Worm (Caenorhabditis elegans) whole organism, L4/young adult: Measurements from ENCODE around the gene nas-24.

Experiments
- W03F9.2 ChIP-seq: fragments of 150-350 bp; optimal IDR thresholded peaks from 2 replicates; lab custom pipeline; 2014; ENCODE audit warnings: missing biosample characterization, missing genetic modification characterization
- dao-5 ChIP-seq: sonication (generic microtip); optimal IDR thresholded peaks from 2 replicates; lab custom pipeline; 2016; ENCODE audit warnings: missing genotype, missing genetic modification characterization, moderate library complexity, missing compliant biosample characterization
- him-1 ChIP-seq: sonication (generic microtip); optimal IDR thresholded peaks from 2 replicates; lab custom pipeline; 2016; ENCODE audit warnings: missing genotype, missing genetic modification reagents, missing genetic modification characterization, missing compliant biosample characterization

The nas-24 gene

DNA sequence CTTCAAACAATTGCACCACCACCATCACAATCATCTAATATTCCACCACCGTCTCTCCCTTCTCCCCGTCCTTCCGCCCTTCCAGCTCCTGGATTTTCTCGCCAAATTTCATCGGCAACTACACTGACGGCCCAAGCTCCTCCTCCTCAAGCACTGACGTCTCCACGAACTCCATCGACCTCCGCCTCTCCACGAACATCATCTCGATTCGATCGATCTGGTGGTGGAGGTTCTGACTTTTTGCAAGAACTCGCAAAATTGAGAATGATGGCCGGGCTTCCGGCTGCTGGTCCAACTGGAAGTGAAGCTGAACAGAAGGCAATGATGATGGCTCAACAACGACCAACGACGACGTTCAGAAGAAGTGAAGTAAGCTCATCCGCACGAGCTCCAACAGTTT lies 24.9 kb downstream of the nas-24 start:
- TF ChIP-seq W03F9.2 (tag; lab: Kevin White, UChicago) (no peak), him-1 (tag; lab: Kevin White, UChicago) (no peak), dao-5 (no peak)

DNA sequence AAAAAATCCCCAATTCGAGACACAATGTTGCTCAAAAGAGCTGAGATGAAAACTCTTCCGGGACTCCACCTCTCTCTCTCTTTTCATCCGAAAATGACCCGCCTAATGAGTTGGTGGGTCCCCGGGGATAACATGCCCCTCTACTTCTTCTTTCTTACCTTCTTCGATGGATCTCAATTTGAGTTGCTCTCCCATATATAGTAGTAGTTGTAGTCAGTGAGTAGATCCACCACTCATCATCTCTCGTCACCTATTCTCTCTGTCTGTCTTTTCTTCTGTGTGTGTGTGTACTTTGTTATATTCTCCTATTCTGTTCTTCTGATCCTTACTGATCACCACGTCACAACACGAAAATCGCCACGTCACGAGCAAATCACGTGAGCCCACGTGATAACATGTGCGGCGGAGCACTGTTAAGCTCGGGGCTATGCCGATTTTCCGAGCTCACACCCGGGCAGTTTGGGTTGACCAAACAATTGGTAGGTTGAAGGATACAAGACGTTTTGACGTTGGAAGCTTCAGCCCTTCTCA lies 27.1 kb downstream of the nas-24 start, which contains the start of gene twk-32:
Gene twk-32, plus strand, starts transcription at position 396 of the 531 bp plus-strand sequence.
- TF ChIP-seq dao-5 (no peak), him-1 (tag; lab: Kevin White, UChicago) (no peak), W03F9.2 (tag; lab: Kevin White, UChicago) (no peak)

DNA sequence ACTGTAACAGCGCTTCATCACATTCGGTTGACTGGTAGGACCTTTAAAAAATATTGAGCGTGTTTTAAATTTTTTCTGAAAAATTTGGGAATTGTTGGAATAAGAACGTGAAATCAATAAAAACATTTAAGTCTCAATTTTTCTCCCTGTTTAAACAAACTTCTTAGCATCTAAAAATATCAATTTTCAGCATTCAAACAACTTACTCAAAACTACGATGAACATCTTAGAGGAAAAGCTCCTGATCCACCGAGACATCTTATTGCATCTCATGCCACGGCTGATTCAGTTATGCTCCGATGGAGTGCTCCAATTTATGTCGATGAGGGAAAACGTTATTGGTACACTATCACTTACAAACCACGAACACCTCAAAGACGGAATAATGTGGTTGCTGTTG lies 30.0 kb downstream of the nas-24 start:
- TF ChIP-seq dao-5 (no peak), him-1 (tag; lab: Kevin White, UChicago) (no peak), W03F9.2 (tag; lab: Kevin White, UChicago) (no peak)

DNA sequence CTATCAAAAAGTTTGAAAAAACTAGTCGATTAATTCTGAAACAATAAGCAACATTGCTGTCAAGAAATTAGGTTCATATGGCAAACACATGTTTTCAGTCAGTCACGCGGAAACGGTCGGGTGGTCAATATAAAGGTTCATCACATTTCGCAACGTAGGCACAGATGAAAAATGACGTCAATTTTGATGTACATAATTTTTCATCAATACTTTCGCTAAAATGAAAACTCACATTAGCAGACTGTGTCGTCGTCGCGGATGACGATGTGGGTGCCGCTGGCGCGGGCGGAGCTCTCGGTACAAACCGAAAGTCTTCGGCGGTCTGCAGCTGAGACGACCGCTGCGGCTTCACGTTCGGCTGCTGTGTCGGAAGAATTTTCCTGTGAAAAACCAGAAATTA lies 34.7 kb downstream of the nas-24 start, which contains the start of gene swan-2:
Gene swan-2, minus strand, starts transcription at position 380 of the 400 bp plus-strand sequence.
- TF ChIP-seq W03F9.2 (tag; lab: Kevin White, UChicago): no peak
- TF ChIP-seq him-1 (tag; lab: Kevin White, UChicago): no peak
- TF ChIP-seq dao-5: no peak

DNA sequence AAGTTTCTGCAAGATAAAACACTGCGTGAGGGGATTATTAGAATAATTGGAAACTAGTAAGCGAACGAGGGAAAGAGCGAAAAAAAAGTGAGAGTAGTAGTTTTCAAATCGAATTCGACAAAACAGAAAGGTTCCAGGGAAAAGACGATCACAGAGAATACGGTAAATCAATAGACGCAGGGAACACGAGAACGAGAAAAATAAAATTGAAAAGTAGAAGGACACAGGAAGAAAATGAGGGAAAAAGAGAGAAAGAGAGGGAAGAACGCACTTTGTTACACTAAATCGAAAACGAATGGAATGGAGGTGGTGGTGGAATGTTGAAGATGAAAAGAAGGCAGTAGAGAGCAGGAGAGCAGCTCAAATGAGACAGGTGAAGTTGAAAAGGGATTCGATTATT lies 38.0 kb downstream of the nas-24 start, which contains the start of gene swan-1:
Gene swan-1, minus strand, starts transcription at position 6 of the 400 bp plus-strand sequence.
- TF ChIP-seq him-1 (tag; lab: Kevin White, UChicago) (no peak), dao-5 (no peak), W03F9.2 (tag; lab: Kevin White, UChicago) (no peak)

DNA sequence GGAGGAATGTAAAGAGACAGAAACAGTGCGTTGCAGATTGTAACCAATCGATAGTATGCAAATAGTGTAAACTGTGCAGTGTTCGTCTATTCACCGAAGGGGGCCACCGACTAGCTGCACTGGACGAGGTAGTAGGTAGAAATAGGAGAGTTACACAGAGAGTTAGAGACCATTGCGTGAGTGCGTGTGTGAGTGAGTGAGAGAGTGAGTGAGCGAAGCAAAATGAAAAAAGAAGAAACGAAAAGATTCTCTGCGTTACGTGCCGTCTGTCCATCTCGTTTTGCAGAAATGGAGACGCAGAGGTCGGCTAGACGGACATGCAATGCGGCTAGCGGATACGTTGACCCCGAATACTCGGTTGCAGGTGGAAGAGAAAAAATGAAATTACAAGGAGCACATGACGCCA lies 39.3 kb downstream of the nas-24 start:
- TF ChIP-seq him-1 (tag; lab: Kevin White, UChicago) (no peak), dao-5 (no peak), W03F9.2 (tag; lab: Kevin White, UChicago) (no peak)

DNA sequence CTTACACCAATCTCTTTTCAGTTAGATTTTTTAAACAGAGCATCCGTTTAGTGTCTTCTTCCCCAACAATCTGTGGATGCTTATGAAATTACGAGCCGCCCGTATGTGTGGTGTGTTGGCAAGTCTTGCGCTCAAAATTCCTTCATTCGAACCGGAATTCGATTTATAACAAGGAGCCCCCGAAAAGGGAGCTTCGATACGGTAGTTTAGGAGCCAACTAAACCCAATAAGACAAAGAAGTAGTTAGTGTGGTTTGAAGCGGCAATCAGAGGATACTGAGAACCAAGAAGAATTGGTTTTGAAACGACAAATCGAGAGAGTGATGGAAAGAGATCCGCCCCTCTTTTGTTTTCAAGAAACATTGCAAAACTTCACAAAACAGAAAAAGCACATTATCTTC lies 43.1 kb downstream of the nas-24 start:
- TF ChIP-seq W03F9.2 (tag; lab: Kevin White, UChicago) (no peak), him-1 (tag; lab: Kevin White, UChicago) (no peak), dao-5 (no peak)

DNA sequence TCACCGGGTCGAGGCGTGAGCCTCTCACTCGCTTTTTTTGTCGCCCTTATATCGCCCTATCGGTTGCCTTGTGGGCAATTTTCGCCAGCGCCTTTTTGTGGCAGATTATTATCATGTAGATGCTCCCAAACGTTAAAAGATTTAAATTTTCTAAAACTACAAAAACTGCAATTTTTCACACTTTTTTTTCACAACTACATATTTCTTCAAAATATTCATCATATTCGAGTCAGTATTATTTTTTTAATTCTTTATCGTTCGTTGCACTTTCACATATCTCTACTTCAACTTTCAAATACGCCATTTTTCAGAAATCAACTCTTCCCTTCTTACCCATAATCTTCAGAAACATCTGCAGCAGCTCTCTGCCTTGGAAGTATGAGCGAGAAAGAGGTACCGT lies 43.7 kb downstream of the nas-24 start, which contains the start of gene ceh-24:
Gene ceh-24, plus strand, starts transcription at position 301 of the 400 bp plus-strand sequence.
- TF ChIP-seq W03F9.2 (tag; lab: Kevin White, UChicago) (no peak), dao-5 (no peak), him-1 (tag; lab: Kevin White, UChicago) (no peak)

DNA sequence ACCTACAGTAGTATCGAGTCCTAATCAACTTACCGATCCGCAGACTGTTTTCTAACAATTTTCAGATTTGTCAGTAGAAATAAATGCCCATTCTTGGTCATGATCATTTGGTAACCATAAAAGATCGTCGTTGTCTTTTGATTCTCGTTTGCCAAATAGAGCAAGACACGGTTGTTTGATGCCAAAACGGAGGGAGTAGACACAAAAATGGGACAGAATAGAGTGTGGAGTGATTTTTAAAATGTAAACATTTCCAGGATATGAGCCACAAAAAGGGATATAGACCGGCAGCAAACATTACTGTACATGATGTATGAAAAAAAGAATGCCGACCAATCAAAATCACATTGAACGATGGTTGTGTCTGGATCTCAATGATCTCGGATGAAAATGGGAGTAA lies 47.7 kb downstream of the nas-24 start, which contains the start of gene F55B12.2:
Gene F55B12.2, minus strand, starts transcription at position 101 of the 400 bp plus-strand sequence.
- TF ChIP-seq dao-5 (no peak), W03F9.2 (tag; lab: Kevin White, UChicago) (no peak), him-1 (tag; lab: Kevin White, UChicago) (no peak)

DNA sequence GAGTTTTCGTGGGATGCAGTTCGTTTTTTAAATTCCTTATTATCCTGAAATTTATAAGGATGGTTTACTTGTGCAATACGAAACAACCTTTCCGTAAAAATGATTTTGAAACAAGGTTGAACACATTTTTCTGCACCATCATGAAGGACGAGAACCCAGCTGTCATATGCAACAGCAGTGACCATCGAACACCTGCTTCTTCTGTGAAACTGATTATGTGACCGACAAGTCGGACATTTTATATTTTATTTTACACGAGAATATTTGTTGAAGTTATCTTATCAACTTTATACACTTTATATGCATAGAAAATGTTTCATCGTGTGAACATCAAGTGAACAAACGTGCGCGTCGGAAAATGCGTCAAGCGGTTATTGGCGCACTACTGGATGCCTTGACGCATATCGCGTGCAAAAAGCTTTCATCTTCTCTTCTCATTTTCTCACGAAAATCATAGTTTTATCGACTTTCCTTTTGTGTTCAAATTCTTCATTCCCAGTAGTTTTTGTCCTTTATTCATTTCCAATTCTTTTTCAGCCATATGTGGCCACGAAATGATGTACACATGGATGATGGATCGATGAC lies 49.7 kb downstream of the nas-24 start, which contains the start of gene sel-10:
Gene sel-10, plus strand, starts transcription at position 538 of the 585 bp plus-strand sequence.
- TF ChIP-seq dao-5 (no peak), W03F9.2 (tag; lab: Kevin White, UChicago) (peak; percentile 44)
